Worm (Caenorhabditis elegans): Measurements from ENCODE around the gene Y39G8C.2.

Gene Y39G8C.2

DNA sequence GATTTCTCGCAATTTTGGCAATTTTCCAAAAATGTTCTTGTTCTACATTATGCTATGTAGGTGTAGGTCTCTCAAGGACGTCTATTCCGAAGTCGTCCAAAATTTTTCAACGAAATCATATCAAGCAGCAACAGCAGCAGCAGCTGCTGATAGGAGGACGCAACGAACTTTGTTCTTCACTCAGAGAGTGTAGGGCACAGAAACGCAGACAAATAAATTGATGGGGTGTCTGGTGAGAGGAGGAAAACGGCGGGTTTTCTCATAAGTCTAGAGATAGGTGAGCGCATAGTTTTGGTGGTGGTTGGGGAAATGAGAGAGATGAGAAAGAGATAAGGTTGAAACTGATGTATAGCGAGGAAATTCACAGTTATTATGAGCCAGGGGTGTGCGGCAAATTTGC lies 48.3 kb downstream of the Y39G8C.2 start (continued):
- TF ChIP-seq nhr-237 (tag; optimal IDR thresholded peaks at IDR 0.05) (no peak), tbx-2 (tag; optimal IDR thresholded peaks at IDR 0.05) (no peak), aly-2 (tag; optimal IDR thresholded peaks at IDR 0.05) (no peak)

ce11 chrII:14046491-14046890 lies 50.9 kb downstream of the Y39G8C.2 start:
- TF ChIP-seq tbx-2 (tag; optimal IDR thresholded peaks at IDR 0.05) (no peak), nhr-43 (tag; optimal IDR thresholded peaks at IDR 0.05; ENCODE audit: poor library complexity, severe bottlenecking) (peak; percentile 11), nhr-28 (tag; optimal IDR thresholded peaks at IDR 0.05) (no peak), lin-39 (tag; optimal IDR thresholded peaks at IDR 0.05) (peak; percentile 17), R02D3.7 (tag; optimal IDR thresholded peaks at IDR 0.05) (no peak), nhr-77 (tag; optimal IDR thresholded peaks at IDR 0.05) (no peak)

- TF ChIP-seq ceh-28 (tag; optimal IDR thresholded peaks at IDR 0.05) (no peak), nfya-1 (tag; optimal IDR thresholded peaks at IDR 0.05; ENCODE audit: insufficient read depth) (peak; percentile 54)
These were observed 51.4 kb downstream of the Y39G8C.2 start for ce11 chrII:14045934-14046470.
